Fruit fly (Drosophila melanogaster) whole organism, embryonic: ENCODE results near the gene GstD8.

Source experiments
- Antp ChIP-seq: fragments of 200-800 bp; sonication (Bioruptor generic); optimal IDR thresholded peaks from 3 replicates; lab custom pipeline; 2016; ENCODE audit warnings: missing biosample characterization, missing genetic modification characterization
- CG12299 ChIP-seq: fragments of 200-800 bp; sonication (Bioruptor generic); optimal IDR thresholded peaks from 2 replicates; lab custom pipeline; 2018; ENCODE audit warnings: missing biosample characterization, mild to moderate bottlenecking, missing genetic modification characterization
- CG14965 ChIP-seq: fragments of 200-800 bp; sonication (Bioruptor generic); optimal IDR thresholded peaks from 2 replicates; lab custom pipeline; 2016; ENCODE audit warnings: missing biosample characterization, missing genetic modification characterization, borderline replicate concordance
- CG15696 ChIP-seq: fragments of 200-800 bp; sonication (Bioruptor generic); optimal IDR thresholded peaks from 2 replicates; lab custom pipeline; 2019; ENCODE audit warnings: missing biosample characterization, mild to moderate bottlenecking, missing genetic modification characterization, moderate library complexity
- CG16815 ChIP-seq: fragments of 200-800 bp; sonication (Bioruptor generic); optimal IDR thresholded peaks from 3 replicates; lab custom pipeline; 2017; ENCODE audit warnings: missing biosample characterization, mild to moderate bottlenecking, missing genetic modification characterization
- CG16863 ChIP-seq: fragments of 200-800 bp; sonication (Bioruptor generic); optimal IDR thresholded peaks from 3 replicates; lab custom pipeline; 2016; ENCODE audit warnings: missing biosample characterization, missing genetic modification characterization
- CG18619 ChIP-seq: fragments of 200-800 bp; sonication (Bioruptor generic); optimal IDR thresholded peaks from 3 replicates; lab custom pipeline; 2017; ENCODE audit warnings: missing biosample characterization, mild to moderate bottlenecking, missing genetic modification characterization
- CG31388 ChIP-seq: fragments of 200-800 bp; sonication (Bioruptor generic); optimal IDR thresholded peaks from 2 replicates; lab custom pipeline; 2016; ENCODE audit warnings: missing biosample characterization, missing genetic modification characterization
- CG3281 ChIP-seq: fragments of 200-800 bp; sonication (Bioruptor generic); optimal IDR thresholded peaks from 3 replicates; lab custom pipeline; 2017; ENCODE audit warnings: missing biosample characterization, mild to moderate bottlenecking, missing genetic modification characterization
- CG33213 ChIP-seq: fragments of 200-800 bp; sonication (Bioruptor generic); optimal IDR thresholded peaks from 3 replicates; lab custom pipeline; 2016; ENCODE audit warnings: missing biosample characterization, missing genetic modification characterization
- CG34376 ChIP-seq: fragments of 200-800 bp; sonication (Bioruptor generic); optimal IDR thresholded peaks from 2 replicates; lab custom pipeline; 2018; ENCODE audit warnings: missing biosample characterization, mild to moderate bottlenecking, missing genetic modification characterization
- CG6813 ChIP-seq: fragments of 200-800 bp; sonication (Bioruptor generic); optimal IDR thresholded peaks from 2 replicates; lab custom pipeline; 2017; ENCODE audit warnings: missing biosample characterization, missing genetic modification characterization, mild to moderate bottlenecking, moderate library complexity, missing genetic modification reagents
- Chrac-16 ChIP-seq: fragments of 200-800 bp; sonication (Bioruptor generic); optimal IDR thresholded peaks from 3 replicates; lab custom pipeline; 2016; ENCODE audit warnings: missing biosample characterization, missing genetic modification characterization
- Fer3 ChIP-seq: fragments of 200-800 bp; sonication (Bioruptor generic); optimal IDR thresholded peaks from 2 replicates; lab custom pipeline; 2018; ENCODE audit warnings: missing biosample characterization, mild to moderate bottlenecking, missing genetic modification characterization, moderate library complexity
- HHEX ChIP-seq: fragments of 200-800 bp; sonication (Bioruptor generic); optimal IDR thresholded peaks from 3 replicates; lab custom pipeline; 2017; ENCODE audit warnings: missing biosample characterization, mild to moderate bottlenecking, missing genetic modification characterization, missing genetic modification reagents
- Hr39 ChIP-seq: fragments of >200 bp; optimal IDR thresholded peaks from 2 replicates; lab custom pipeline; 2017
- Jarid2 ChIP-seq: fragments of 200-800 bp; sonication (Bioruptor generic); optimal IDR thresholded peaks from 3 replicates; lab custom pipeline; 2017; ENCODE audit warnings: mild to moderate bottlenecking, missing biosample characterization, missing genetic modification reagents, missing genetic modification characterization
- MTF-1 ChIP-seq: fragments of 200-800 bp; sonication (Bioruptor generic); optimal IDR thresholded peaks from 2 replicates; lab custom pipeline; 2018; ENCODE audit warnings: missing biosample characterization, mild to moderate bottlenecking, missing genetic modification characterization, borderline replicate concordance
- Nf-YC ChIP-seq: fragments of 200-800 bp; optimal IDR thresholded peaks from 3 replicates; lab custom pipeline; 2019; ENCODE audit warnings: missing biosample characterization, mild to moderate bottlenecking, missing genetic modification characterization, moderate library complexity
- Ptx1 ChIP-seq: fragments of 200-800 bp; sonication (Bioruptor generic); IDR thresholded peaks from 2 replicates; pipeline ENCODE4 v1.3.6; 2022; ENCODE audit warnings: missing biosample characterization, missing genetic modification characterization
- Spps ChIP-seq: fragments of 200-800 bp; sonication (Bioruptor generic); optimal IDR thresholded peaks from 2 replicates; lab custom pipeline; 2018; ENCODE audit warnings: missing biosample characterization, mild to moderate bottlenecking, missing genetic modification characterization
- ato ChIP-seq: fragments of 200-800 bp; sonication (Bioruptor generic); IDR thresholded peaks from 2 replicates; pipeline ENCODE4 v1.3.6; 2022; ENCODE audit warnings: missing biosample characterization, missing genetic modification characterization; ENCODE audit not compliant: partially characterized antibody
- az2 ChIP-seq: fragments of 200-800 bp; sonication (Bioruptor generic); optimal IDR thresholded peaks from 3 replicates; lab custom pipeline; 2016; ENCODE audit warnings: missing biosample characterization, missing genetic modification characterization
- bcd ChIP-seq: fragments of 200-800 bp; sonication (Bioruptor generic); optimal IDR thresholded peaks from 2 replicates; lab custom pipeline; 2017; ENCODE audit warnings: missing biosample characterization, mild to moderate bottlenecking, missing genetic modification characterization
- bsh ChIP-seq, 2 experiments: fragments of 200-800 bp; sonication (Bioruptor generic); optimal IDR thresholded peaks; 2 replicates each; lab custom pipeline; 2017 to 2018; ENCODE audit warnings: mild to moderate bottlenecking in 2 of 2, missing biosample characterization in 2 of 2, missing genetic modification characterization in 2 of 2, moderate library complexity in 1 of 2
- dimm ChIP-seq: fragments of 200-800 bp; sonication (Bioruptor generic); IDR thresholded peaks from 2 replicates; pipeline ENCODE4 v1.3.6; 2022; ENCODE audit warnings: missing biosample characterization, missing genetic modification characterization
- dpn ChIP-seq, 2 experiments: fragments of 200-800 bp; sonication (Bioruptor generic); optimal IDR thresholded peaks; 3 replicates each; lab custom pipeline; 2016; ENCODE audit warnings: missing biosample characterization in 2 of 2, missing genetic modification characterization in 2 of 2
- dysf ChIP-seq: fragments of 200-800 bp; sonication (Bioruptor generic); IDR thresholded peaks from 3 replicates; pipeline ENCODE4 v1.3.6; 2022; ENCODE audit warnings: missing biosample characterization, missing genetic modification characterization
- eve ChIP-seq, 2 experiments: fragments of >200 bp; optimal IDR thresholded peaks; 2 replicates each; lab custom pipeline; 2017; ENCODE audit warnings: missing biosample characterization in 2 of 2, missing genetic modification characterization in 2 of 2
- gcm ChIP-seq: fragments of 200-800 bp; sonication (Bioruptor generic); optimal IDR thresholded peaks from 2 replicates; lab custom pipeline; 2019; ENCODE audit warnings: missing biosample characterization, mild to moderate bottlenecking, missing genetic modification characterization, moderate library complexity
- gsb ChIP-seq: fragments of 200-800 bp; sonication (Bioruptor generic); IDR thresholded peaks from 2 replicates; pipeline ENCODE4 v1.3.6; 2022; ENCODE audit warnings: missing biosample characterization, missing genetic modification characterization
- kay ChIP-seq: fragments of 200-800 bp; sonication (Bioruptor generic); optimal IDR thresholded peaks from 2 replicates; lab custom pipeline; 2016; ENCODE audit warnings: missing biosample characterization, missing genetic modification characterization
- nau ChIP-seq: fragments of 200-800 bp; sonication (Bioruptor generic); optimal IDR thresholded peaks from 3 replicates; lab custom pipeline; 2017; ENCODE audit warnings: missing biosample characterization, mild to moderate bottlenecking, missing genetic modification characterization, missing genetic modification reagents
- sens ChIP-seq: fragments of 200-800 bp; sonication (Bioruptor generic); peaks from one replicate; lab custom pipeline; 2016; ENCODE audit warnings: missing biosample characterization, missing genetic modification characterization
- slbo ChIP-seq: fragments of 200-800 bp; sonication (Bioruptor generic); IDR thresholded peaks from 2 replicates; pipeline ENCODE4 v1.3.6; 2022; ENCODE audit warnings: missing biosample characterization, missing genetic modification characterization
- stc ChIP-seq: fragments of 200-800 bp; sonication (Bioruptor generic); IDR thresholded peaks from 2 replicates; pipeline ENCODE4 v1.3.6; 2022; ENCODE audit warnings: missing biosample characterization, missing genetic modification characterization
- stwl ChIP-seq: fragments of 200-800 bp; sonication (Bioruptor generic); optimal IDR thresholded peaks from 3 replicates; lab custom pipeline; 2018; ENCODE audit warnings: missing biosample characterization, mild to moderate bottlenecking, missing genetic modification characterization, moderate library complexity
- sug ChIP-seq: fragments of 200-800 bp; optimal IDR thresholded peaks from 2 replicates; lab custom pipeline; 2019; ENCODE audit warnings: missing biosample characterization, mild to moderate bottlenecking, missing genetic modification characterization, moderate library complexity
- tio ChIP-seq: fragments of 200-800 bp; sonication (Bioruptor generic); optimal IDR thresholded peaks from 2 replicates; lab custom pipeline; 2017; ENCODE audit warnings: missing biosample characterization, missing genetic modification characterization, inconsistent platforms
- trh ChIP-seq: fragments of 200-800 bp; sonication (Bioruptor generic); optimal IDR thresholded peaks from 2 replicates; lab custom pipeline; 2016; ENCODE audit warnings: missing biosample characterization, missing genetic modification characterization
- twi ChIP-seq: fragments of 200-800 bp; optimal IDR thresholded peaks from 2 replicates; lab custom pipeline; 2019; ENCODE audit warnings: missing biosample characterization, mild to moderate bottlenecking, missing genetic modification characterization, moderate library complexity
- wdn ChIP-seq: fragments of 200-800 bp; sonication (Bioruptor generic); IDR thresholded peaks from 2 replicates; pipeline ENCODE4 v1.3.6; 2022; ENCODE audit warnings: missing biosample characterization, missing genetic modification characterization
- wek ChIP-seq: fragments of 200-800 bp; sonication (Bioruptor generic); optimal IDR thresholded peaks from 3 replicates; lab custom pipeline; 2018; ENCODE audit warnings: missing biosample characterization, mild to moderate bottlenecking, missing genetic modification characterization, moderate library complexity
- zen ChIP-seq: fragments of 200-800 bp; sonication (Bioruptor generic); optimal IDR thresholded peaks from 3 replicates; lab custom pipeline; 2018; ENCODE audit warnings: missing biosample characterization, mild to moderate bottlenecking, missing genetic modification characterization, moderate library complexity

The GstD8 gene

dm6 chr3R:12369135-12369792, 10.5 kb upstream of the GstD8 start, which contains the start of gene GstD1 (continued):
- TF ChIP-seq ato (GFP tag; lab: Robert Waterston, UW) (no peak), dimm (GFP tag; lab: Robert Waterston, UW) (no peak), CG16863 (GFP tag; lab: Kevin White, UChicago) (no peak), tio (GFP tag; lab: Kevin White, UChicago) (peak; percentile 0), Chrac-16 (GFP tag; lab: Kevin White, UChicago) (peak; percentile 51), dysf (GFP tag; lab: Robert Waterston, UW) (peak; percentile 59), CG6813 (GFP tag; lab: Kevin White, UChicago) (no peak), dpn (GFP tag; optimal IDR thresholded peaks at IDR 0.05; lab: Kevin White, UChicago) (no peak), twi (tag; lab: Kevin White, UChicago) (no peak), kay (GFP tag; lab: Kevin White, UChicago) (peak; percentile 66), trh (GFP tag; lab: Kevin White, UChicago) (no peak), stc (peak; percentile 52; the same call in 1 of the 2 replicates), CG14965 (no peak), Hr39 (lab: Kevin White, UChicago) (no peak), gcm (peak; percentile 33), gsb (GFP tag; lab: Robert Waterston, UW) (no peak), wek (GFP tag; lab: Kevin White, UChicago) (no peak), CG16815 (GFP tag; lab: Kevin White, UChicago) (no peak), CG18619 (GFP tag; lab: Kevin White, UChicago) (peak; percentile 44), Spps (tag; lab: Kevin White, UChicago) (no peak), wdn (GFP tag; lab: Robert Waterston, UW) (no peak; the same call in 1 of the 2 replicates), Jarid2 (GFP tag; lab: Kevin White, UChicago) (peak; percentile 90), Fer3 (tag; lab: Kevin White, UChicago) (peak; percentile 12), bsh (GFP tag; optimal IDR thresholded peaks at IDR 0.05; lab: Kevin White, UChicago) (peak in 1 of 2 experiments; percentile 68), Antp (GFP tag; lab: Kevin White, UChicago) (peak; percentile 21), nau (GFP tag; lab: Kevin White, UChicago) (peak; percentile 6), HHEX (GFP tag; lab: Kevin White, UChicago) (peak; percentile 47)

DNA sequence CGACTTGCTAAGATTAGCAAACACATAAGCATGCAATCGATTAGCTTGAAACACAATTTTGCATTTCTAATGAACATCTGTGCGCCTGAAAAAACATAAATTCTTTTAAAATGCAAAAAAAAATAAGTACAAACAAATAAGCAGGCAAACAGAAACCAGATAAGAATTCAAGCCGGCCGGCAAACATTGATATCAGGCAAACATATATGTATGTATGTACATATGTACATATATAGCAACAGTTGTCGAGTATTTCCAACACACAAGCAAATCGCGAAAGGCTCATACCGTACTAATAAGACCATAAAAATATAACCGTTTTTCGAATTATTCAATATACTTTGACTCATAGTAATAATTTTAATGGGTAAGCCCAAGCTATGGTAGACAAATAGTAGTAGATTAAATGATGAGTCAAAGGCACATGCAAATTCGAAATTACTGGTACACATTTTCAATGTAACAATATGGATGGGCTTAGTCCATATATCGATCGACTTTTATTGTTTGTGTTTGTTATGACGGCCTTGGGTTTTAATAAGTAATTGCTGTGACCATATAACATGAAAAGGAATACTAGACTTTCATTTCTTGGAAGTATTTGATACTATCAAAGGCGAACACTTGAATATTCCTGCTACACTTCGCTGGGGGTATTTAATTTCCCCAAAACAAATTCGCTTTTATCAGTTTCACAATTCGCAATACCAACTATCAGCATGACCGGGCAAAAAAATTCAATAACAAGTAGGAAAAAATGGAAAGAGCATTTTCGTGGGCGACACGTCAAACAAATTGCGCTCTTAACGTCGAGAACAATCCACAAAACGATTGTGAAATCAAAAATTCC, 9.8 kb upstream of the GstD8 start:
- TF ChIP-seq eve (GFP tag; optimal IDR thresholded peaks at IDR 0.05; lab: Kevin White, UChicago) (peak in 1 of 2 experiments; percentile 13), Ptx1 (GFP tag; lab: Robert Waterston, UW) (0 out of 2 replicates have a peak, but pooled peaks have one; percentile 1), stwl (tag; lab: Kevin White, UChicago) (peak; percentile 23), CG12299 (no peak), CG34376 (no peak), CG33213 (GFP tag; lab: Kevin White, UChicago) (peak; percentile 18), CG31388 (peak; percentile 2), az2 (GFP tag; lab: Kevin White, UChicago) (peak; percentile 4), CG3281 (GFP tag; lab: Kevin White, UChicago) (peak; percentile 2), zen (tag; lab: Kevin White, UChicago) (peak; percentile 30), Nf-YC (tag; lab: Kevin White, UChicago) (no peak), CG6813 (GFP tag; lab: Kevin White, UChicago) (peak; percentile 47), slbo (GFP tag; lab: Robert Waterston, UW) (no peak; the same call in 1 of the 2 replicates), sens (GFP tag; lab: Kevin White, UChicago) (peak; percentile 69), nau (GFP tag; lab: Kevin White, UChicago) (peak; percentile 0), MTF-1 (peak; percentile 62), CG15696 (peak; percentile 67), sug (peak; percentile 97), bcd (GFP tag; lab: Kevin White, UChicago) (no peak)
